Fruit fly (Drosophila melanogaster) whole organism, wandering third instar larva: Measurements from ENCODE around the gene Rad60.

Experiments
- Abd-B ChIP-seq: fragments of >200 bp; optimal IDR thresholded peaks from 2 replicates; lab custom pipeline; 2017; ENCODE audit warnings: missing biosample characterization, missing genetic modification characterization
- CG32264 ChIP-seq: fragments of 200-800 bp; sonication (Bioruptor generic); optimal IDR thresholded peaks from 2 replicates; lab custom pipeline; 2016; ENCODE audit warnings: missing biosample characterization, missing genetic modification characterization
- CG9705 ChIP-seq: fragments of 200-800 bp; sonication (Bioruptor generic); optimal IDR thresholded peaks from 2 replicates; lab custom pipeline; 2018; ENCODE audit warnings: missing biosample characterization, mild to moderate bottlenecking, missing genetic modification characterization
- CrebA ChIP-seq: fragments of 200-800 bp; sonication (Bioruptor generic); optimal IDR thresholded peaks from 2 replicates; lab custom pipeline; 2016; ENCODE audit warnings: missing biosample characterization, mild to moderate bottlenecking, missing genetic modification characterization, borderline replicate concordance
- Dfd ChIP-seq: fragments of >200 bp; optimal IDR thresholded peaks from 2 replicates; lab custom pipeline; 2017; ENCODE audit warnings: missing biosample characterization, missing genetic modification characterization
- Dif ChIP-seq: fragments of 200-275, 200-300 bp; sonication (Bioruptor generic); optimal IDR thresholded peaks from 2 replicates; lab custom pipeline; 2018; ENCODE audit warnings: missing biosample characterization, missing genetic modification characterization; ENCODE audit not compliant: partially characterized antibody
- GATAd ChIP-seq: sonication (Bioruptor generic); optimal IDR thresholded peaks from 2 replicates; lab custom pipeline; 2016; ENCODE audit warnings: missing biosample characterization, missing genetic modification characterization
- HLH106 ChIP-seq: fragments of 200-800 bp; optimal IDR thresholded peaks from 3 replicates; lab custom pipeline; 2019; ENCODE audit warnings: missing biosample characterization, mild to moderate bottlenecking, missing genetic modification characterization, moderate library complexity
- Hnf4 ChIP-seq: fragments of 200-800 bp; sonication (Bioruptor generic); optimal IDR thresholded peaks from 2 replicates; lab custom pipeline; 2016; ENCODE audit warnings: missing biosample characterization, mild to moderate bottlenecking, missing genetic modification characterization
- Hr78 ChIP-seq: fragments of >200 bp; optimal IDR thresholded peaks from 2 replicates; lab custom pipeline; 2017; ENCODE audit warnings: missing biosample characterization, missing genetic modification characterization
- Hr83 ChIP-seq: fragments of 200-300 bp; sonication (Bioruptor generic); optimal IDR thresholded peaks from 2 replicates; lab custom pipeline; 2016; ENCODE audit warnings: missing biosample characterization, mild to moderate bottlenecking, missing genetic modification characterization, moderate library complexity; ENCODE audit not compliant: poor library complexity, severe bottlenecking
- Jra ChIP-seq: sonication (Bioruptor generic); optimal IDR thresholded peaks from 2 replicates; lab custom pipeline; 2016; ENCODE audit warnings: missing biosample characterization, missing genetic modification characterization
- Mio ChIP-seq: sonication (Bioruptor generic); optimal IDR thresholded peaks from 2 replicates; lab custom pipeline; 2016; ENCODE audit warnings: missing biosample characterization, missing genetic modification characterization
- Myc ChIP-seq: fragments of >200 bp; optimal IDR thresholded peaks from 2 replicates; lab custom pipeline; 2017
- N ChIP-seq: fragments of >200 bp; optimal IDR thresholded peaks from 2 replicates; lab custom pipeline; 2018; ENCODE audit warnings: missing biosample characterization, missing external identifiers, missing genetic modification characterization
- OdsH ChIP-seq: fragments of 200-800 bp; sonication (Bioruptor generic); optimal IDR thresholded peaks from 2 replicates; lab custom pipeline; 2016; ENCODE audit warnings: missing biosample characterization, mild to moderate bottlenecking, missing genetic modification characterization
- Rel ChIP-seq, 2 experiments: fragments of 200-800 bp; sonication (Bioruptor generic) in 1 of 2; optimal IDR thresholded peaks; 2 replicates in 1 of 2; 3 replicates in 1 of 2; lab custom pipeline; 2016 to 2019; ENCODE audit warnings: mild to moderate bottlenecking in 2 of 2, missing biosample characterization in 2 of 2, missing genetic modification characterization in 2 of 2, moderate library complexity in 1 of 2
- Sp1 ChIP-seq: fragments of 200-800 bp; sonication (Bioruptor generic); optimal IDR thresholded peaks from 3 replicates; lab custom pipeline; 2019; ENCODE audit warnings: missing biosample characterization, mild to moderate bottlenecking, missing genetic modification characterization, moderate library complexity
- Vsx2 ChIP-seq: fragments of 200-300, 225-300 bp; sonication (Bioruptor generic); optimal IDR thresholded peaks from 2 replicates; lab custom pipeline; 2018; ENCODE audit warnings: missing biosample characterization, missing genetic modification characterization; ENCODE audit not compliant: partially characterized antibody
- br ChIP-seq: fragments of 200-800 bp; sonication (Bioruptor generic); optimal IDR thresholded peaks from 2 replicates; lab custom pipeline; 2016; ENCODE audit warnings: missing biosample characterization, missing genetic modification characterization
- brk ChIP-seq: fragments of 200-800 bp; sonication (Bioruptor generic); optimal IDR thresholded peaks from 2 replicates; lab custom pipeline; 2016; ENCODE audit warnings: missing biosample characterization, mild to moderate bottlenecking, missing genetic modification characterization
- dl ChIP-seq, 2 experiments: fragments of 175-275, 200-275 bp in 1 of 2; fragments of 200-275 bp in 1 of 2; sonication (Bioruptor generic); optimal IDR thresholded peaks; lab custom pipeline; 2018; ENCODE audit warnings: mild to moderate bottlenecking in 2 of 2, missing biosample characterization in 2 of 2, missing genetic modification characterization in 2 of 2, moderate library complexity in 2 of 2; ENCODE audit not compliant: partially characterized antibody in 2 of 2, insufficient read depth in 1 of 2
- dmrt93B ChIP-seq: fragments of 200-800 bp; sonication (Bioruptor generic); optimal IDR thresholded peaks from 2 replicates; lab custom pipeline; 2018; ENCODE audit warnings: missing biosample characterization, mild to moderate bottlenecking, missing genetic modification characterization
- dsf ChIP-seq: sonication (Bioruptor generic); optimal IDR thresholded peaks from 2 replicates; lab custom pipeline; 2016; ENCODE audit warnings: missing biosample characterization, missing genetic modification characterization, borderline replicate concordance
- ey ChIP-seq: fragments of 200-800 bp; sonication (Bioruptor generic); optimal IDR thresholded peaks from 2 replicates; lab custom pipeline; 2016; ENCODE audit warnings: missing biosample characterization, missing genetic modification characterization
- foxo ChIP-seq, 2 experiments: fragments of 200-800 bp; sonication (Bioruptor generic); optimal IDR thresholded peaks; 2 replicates in 1 of 2; 3 replicates in 1 of 2; lab custom pipeline; 2016 to 2017; ENCODE audit warnings: missing biosample characterization in 2 of 2, missing genetic modification characterization in 2 of 2
- fru ChIP-seq: fragments of 200-800 bp; sonication (Bioruptor generic); optimal IDR thresholded peaks from 3 replicates; lab custom pipeline; 2016; ENCODE audit warnings: missing biosample characterization, mild to moderate bottlenecking, missing genetic modification characterization
- h ChIP-seq: fragments of 200-800 bp; sonication (Bioruptor generic); optimal IDR thresholded peaks from 3 replicates; lab custom pipeline; 2016; ENCODE audit warnings: missing biosample characterization, mild to moderate bottlenecking, missing genetic modification characterization
- jim ChIP-seq: fragments of 175-275, 200-325 bp; sonication (Bioruptor generic); optimal IDR thresholded peaks from 2 replicates; lab custom pipeline; 2016; ENCODE audit warnings: missing biosample characterization, mild to moderate bottlenecking, missing genetic modification characterization
- lola ChIP-seq: fragments of >200 bp; optimal IDR thresholded peaks from 2 replicates; lab custom pipeline; 2017; ENCODE audit warnings: missing biosample characterization, missing genetic modification characterization
- pan ChIP-seq: fragments of >200 bp; optimal IDR thresholded peaks from 2 replicates; lab custom pipeline; 2017
- psq ChIP-seq: fragments of 200-800 bp; sonication (Bioruptor generic); optimal IDR thresholded peaks from 3 replicates; lab custom pipeline; 2017; ENCODE audit warnings: missing biosample characterization, mild to moderate bottlenecking, missing genetic modification characterization, moderate library complexity
- rgr ChIP-seq: fragments of 200-800 bp; sonication (Bioruptor generic); optimal IDR thresholded peaks from 3 replicates; lab custom pipeline; 2016; ENCODE audit warnings: missing biosample characterization, mild to moderate bottlenecking, missing genetic modification characterization
- sage ChIP-seq: fragments of 200-800 bp; sonication (Bioruptor generic); optimal IDR thresholded peaks from 2 replicates; lab custom pipeline; 2016; ENCODE audit warnings: missing biosample characterization, mild to moderate bottlenecking, missing genetic modification characterization
- sv ChIP-seq: fragments of 200-800 bp; sonication (Bioruptor generic); optimal IDR thresholded peaks from 3 replicates; lab custom pipeline; 2016; ENCODE audit warnings: missing biosample characterization, missing genetic modification characterization
- tai ChIP-seq: sonication (Bioruptor generic); optimal IDR thresholded peaks from 2 replicates; lab custom pipeline; 2016; ENCODE audit warnings: missing biosample characterization, missing genetic modification characterization
- usp ChIP-seq: fragments of >200 bp; optimal IDR thresholded peaks from 2 replicates; lab custom pipeline; 2017; ENCODE audit warnings: missing biosample characterization, missing genetic modification characterization
- woc ChIP-seq: sonication (Bioruptor generic); optimal IDR thresholded peaks from 2 replicates; lab custom pipeline; 2016; ENCODE audit warnings: missing biosample characterization, mild to moderate bottlenecking, missing genetic modification characterization

The Rad60 gene

dm6 chr3R:23210243-23211215 lies 40.7 kb downstream of the Rad60 start:
- no peak for TF ChIP-seq Abd-B (GFP tag; lab: Kevin White, UChicago)
- TF ChIP-seq CG9705 (GFP tag; lab: Kevin White, UChicago), result no peak
- no peak for TF ChIP-seq dmrt93B
- TF ChIP-seq HLH106 (tag; lab: Kevin White, UChicago), result no peak
- TF ChIP-seq h (GFP tag; lab: Kevin White, UChicago), result peak; percentile 61
- no peak for TF ChIP-seq brk (GFP tag; lab: Kevin White, UChicago)
- peak; percentile 31 for TF ChIP-seq Dif (GFP tag; lab: Kevin White, UChicago)
- no peak for TF ChIP-seq lola (GFP tag; lab: Kevin White, UChicago)
- TF ChIP-seq psq, result no peak
- no peak for TF ChIP-seq pan
- peak; percentile 7 for TF ChIP-seq Rel (GFP tag; optimal IDR thresholded peaks at IDR 0.05; lab: Kevin White, UChicago)
- TF ChIP-seq Rel (tag; optimal IDR thresholded peaks at IDR 0.05; lab: Kevin White, UChicago), result peak; percentile 61
- no peak for TF ChIP-seq Jra (GFP tag; lab: Kevin White, UChicago)
- peak in 1 of 2 experiments; percentile 19 for TF ChIP-seq foxo (GFP tag; optimal IDR thresholded peaks at IDR 0.05; lab: Kevin White, UChicago)
- no peak for TF ChIP-seq Dfd (GFP tag; lab: Kevin White, UChicago)
- peak; percentile 0 for TF ChIP-seq ey (GFP tag; lab: Kevin White, UChicago)
- TF ChIP-seq Myc (lab: Kevin White, UChicago), result no peak
- no peak for TF ChIP-seq CrebA (GFP tag; lab: Kevin White, UChicago)
- no peak for TF ChIP-seq dsf
- TF ChIP-seq sage (GFP tag; lab: Kevin White, UChicago), result no peak
- TF ChIP-seq jim (GFP tag; lab: Kevin White, UChicago), result no peak
- no peak for TF ChIP-seq OdsH (GFP tag; lab: Kevin White, UChicago)
- peak; percentile 1 for TF ChIP-seq rgr (GFP tag; lab: Kevin White, UChicago)
- TF ChIP-seq Mio (GFP tag; lab: Kevin White, UChicago), result peak; percentile 32
- no peak for TF ChIP-seq Hr78 (GFP tag; lab: Kevin White, UChicago)
- TF ChIP-seq woc, result no peak
- TF ChIP-seq br, result peak; percentile 43
- no peak for TF ChIP-seq fru (GFP tag; lab: Kevin White, UChicago)
- TF ChIP-seq Sp1, result no peak
- TF ChIP-seq tai (GFP tag; lab: Kevin White, UChicago), result no peak
- TF ChIP-seq Hnf4 (GFP tag; lab: Kevin White, UChicago), result peak; percentile 34
- TF ChIP-seq Hr83 (GFP tag; lab: Kevin White, UChicago), result peak; percentile 23
- TF ChIP-seq N (GFP tag; lab: Kevin White, UChicago), result no peak
- TF ChIP-seq usp (GFP tag; lab: Kevin White, UChicago), result no peak
- no peak for TF ChIP-seq GATAd (GFP tag; lab: Kevin White, UChicago)
- TF ChIP-seq sv (GFP tag; lab: Kevin White, UChicago), result no peak
- no peak for TF ChIP-seq Vsx2 (GFP tag; lab: Kevin White, UChicago)
- TF ChIP-seq CG32264 (GFP tag; lab: Kevin White, UChicago), result no peak
- no peak for TF ChIP-seq dl (GFP tag; optimal IDR thresholded peaks at IDR 0.05; lab: Kevin White, UChicago; ENCODE audit: insufficient read depth in 1 of 2, partially characterized antibody in 2 of 2)

- no peak for TF ChIP-seq sage (GFP tag; lab: Kevin White, UChicago)
- no peak for TF ChIP-seq woc
- no peak for TF ChIP-seq fru (GFP tag; lab: Kevin White, UChicago)
- no peak for TF ChIP-seq Sp1
- no peak for TF ChIP-seq HLH106 (tag; lab: Kevin White, UChicago)
- no peak for TF ChIP-seq Dif (GFP tag; lab: Kevin White, UChicago)
- no peak for TF ChIP-seq CG32264 (GFP tag; lab: Kevin White, UChicago)
- no peak for TF ChIP-seq OdsH (GFP tag; lab: Kevin White, UChicago)
- TF ChIP-seq CrebA (GFP tag; lab: Kevin White, UChicago), result no peak
- TF ChIP-seq N (GFP tag; lab: Kevin White, UChicago), result no peak
- no peak for TF ChIP-seq Dfd (GFP tag; lab: Kevin White, UChicago)
- TF ChIP-seq foxo (GFP tag; optimal IDR thresholded peaks at IDR 0.05; lab: Kevin White, UChicago), result no peak
- no peak for TF ChIP-seq lola (GFP tag; lab: Kevin White, UChicago)
- TF ChIP-seq Vsx2 (GFP tag; lab: Kevin White, UChicago), result no peak
- no peak for TF ChIP-seq psq
- no peak for TF ChIP-seq CG9705 (GFP tag; lab: Kevin White, UChicago)
- TF ChIP-seq, all 38 proteins: peak for 0
Observed at dm6 chr3R:23207254-23207653, 44.0 kb downstream of the Rad60 start.
